Worm (Caenorhabditis elegans) whole organism, dauer: ENCODE measurements around the gene dhcr-24.

ENCODE experiments used
- unc-62 ChIP-seq: sonication (generic microtip); optimal IDR thresholded peaks from 2 replicates; lab custom pipeline; 2017; ENCODE audit warnings: missing biosample characterization, missing genetic modification reagents, missing genetic modification characterization

dhcr-24 gene

ce11 chrX:2544645-2545044, 19.3 kb downstream of the dhcr-24 start:
- TF ChIP-seq unc-62 = no peak

DNA sequence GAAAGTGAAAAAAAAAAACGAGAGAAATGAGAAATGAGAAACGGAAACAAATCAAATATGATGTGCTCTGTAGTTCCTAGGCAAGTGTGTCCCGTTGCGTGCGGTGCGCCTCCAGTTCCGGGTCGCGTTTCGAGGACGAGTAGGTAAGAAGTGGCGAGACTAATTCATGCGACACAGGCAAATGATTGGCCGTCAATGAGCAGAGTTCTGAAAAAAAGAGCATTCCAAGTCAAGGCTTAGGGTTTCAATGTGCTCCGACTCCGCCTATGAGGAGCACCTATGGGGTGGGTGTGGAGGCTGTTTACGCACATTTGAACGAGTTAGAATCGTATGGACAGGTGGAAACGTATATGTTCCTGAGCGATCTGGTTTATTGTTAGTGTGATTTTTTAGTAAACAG, 20.6 kb downstream of the dhcr-24 start:
- no peak for TF ChIP-seq unc-62

- no peak for TF ChIP-seq unc-62
Observed at ce11 chrX:2541003-2541521, 22.9 kb downstream of the dhcr-24 start, which contains the start of gene F52H2.3. TSS of gene F52H2.3 (minus strand) at chrX:2541053.

ce11 chrX:2538713-2539112, 25.2 kb downstream of the dhcr-24 start:
- TF ChIP-seq unc-62 = no peak

DNA sequence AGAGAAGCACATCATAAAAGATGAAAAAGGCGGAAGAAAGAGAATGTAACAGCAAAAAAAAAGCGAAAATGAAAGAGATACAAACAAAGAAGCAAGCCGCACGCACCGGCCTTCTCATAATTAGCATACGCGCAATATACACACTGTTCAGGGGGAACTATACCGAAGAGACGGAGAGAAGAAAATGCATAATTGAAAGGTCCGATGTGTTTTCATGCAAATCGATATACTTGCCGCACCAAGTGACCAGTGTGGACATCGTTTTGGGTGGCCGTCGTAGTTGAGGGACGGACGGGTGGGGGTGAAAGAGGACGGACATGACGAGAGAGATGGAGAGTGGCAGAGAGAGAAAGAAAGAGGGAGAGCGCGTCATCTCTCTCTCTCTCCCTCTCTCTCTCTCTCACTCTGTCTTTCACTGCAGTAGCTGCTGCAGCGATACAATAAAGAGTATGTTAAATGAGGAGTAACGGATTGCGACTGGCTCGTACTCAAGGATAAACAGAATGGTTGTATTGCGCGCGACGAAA, 27.6 kb downstream of the dhcr-24 start:
- no peak for TF ChIP-seq unc-62

- no peak for TF ChIP-seq unc-62
Observed at ce11 chrX:2532357-2532756, 31.6 kb downstream of the dhcr-24 start, which contains the start of gene tbc-12. TSS of gene tbc-12 (minus strand) at chrX:2532457.

DNA sequence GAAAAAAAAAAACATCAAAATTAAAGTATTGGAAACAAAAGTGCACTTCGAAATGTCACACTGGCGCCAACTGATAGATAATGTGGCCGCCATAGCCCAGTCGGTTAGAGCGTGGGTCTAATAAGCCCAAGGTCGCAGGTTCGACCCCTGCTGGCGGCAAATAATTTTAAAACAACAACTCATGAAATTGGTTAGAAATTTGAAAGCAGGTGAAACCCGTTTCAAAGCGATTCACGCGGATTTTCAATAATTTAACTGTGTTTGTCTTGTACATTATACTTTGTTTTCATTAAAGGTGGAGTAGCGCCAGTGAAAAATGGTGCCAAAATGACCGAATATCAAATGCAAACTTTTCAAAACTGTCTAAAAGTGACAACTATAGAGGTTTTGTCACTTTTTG, 32.7 kb downstream of the dhcr-24 start:
- no peak for TF ChIP-seq unc-62

ce11 chrX:2527877-2528276, 36.1 kb downstream of the dhcr-24 start:
- no peak for TF ChIP-seq unc-62

DNA sequence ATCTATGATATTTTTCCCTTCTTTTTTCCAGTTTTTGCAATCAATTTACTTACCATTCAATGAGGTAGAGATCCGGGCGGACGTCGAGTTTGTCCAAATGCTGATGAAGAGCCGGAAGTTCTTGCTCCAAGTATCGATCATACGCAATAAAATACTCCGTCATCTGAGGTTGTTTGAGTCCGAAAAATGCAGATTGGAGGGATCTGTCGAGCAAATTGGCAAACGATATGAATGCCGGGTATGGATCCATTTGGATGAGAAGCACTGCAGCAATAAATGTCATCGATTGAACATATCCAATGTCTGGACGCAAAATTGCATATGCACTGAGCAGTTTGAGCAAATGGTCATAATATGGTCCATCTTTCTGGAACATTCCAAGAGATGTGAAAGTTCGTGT, 36.8 kb downstream of the dhcr-24 start:
- no peak for TF ChIP-seq unc-62

DNA sequence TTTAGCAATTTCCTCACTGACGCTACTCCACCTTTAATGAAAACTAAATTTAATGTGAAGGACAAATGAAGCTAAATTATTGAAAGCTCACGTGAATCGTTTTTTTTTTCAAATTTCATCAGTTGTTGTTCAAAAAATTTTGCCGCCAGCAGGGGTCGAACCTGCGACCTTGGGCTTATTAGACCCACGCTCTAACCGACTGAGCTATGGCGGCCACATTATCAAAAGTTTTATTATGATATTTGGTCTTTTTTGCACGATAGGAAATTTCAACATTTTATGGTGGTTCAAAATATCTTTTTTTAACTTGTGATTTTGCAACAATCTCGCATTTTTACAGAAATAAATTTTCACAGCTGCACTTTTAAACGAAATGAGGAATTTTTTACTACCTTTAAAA, 37.9 kb downstream of the dhcr-24 start:
- TF ChIP-seq unc-62 = no peak

DNA sequence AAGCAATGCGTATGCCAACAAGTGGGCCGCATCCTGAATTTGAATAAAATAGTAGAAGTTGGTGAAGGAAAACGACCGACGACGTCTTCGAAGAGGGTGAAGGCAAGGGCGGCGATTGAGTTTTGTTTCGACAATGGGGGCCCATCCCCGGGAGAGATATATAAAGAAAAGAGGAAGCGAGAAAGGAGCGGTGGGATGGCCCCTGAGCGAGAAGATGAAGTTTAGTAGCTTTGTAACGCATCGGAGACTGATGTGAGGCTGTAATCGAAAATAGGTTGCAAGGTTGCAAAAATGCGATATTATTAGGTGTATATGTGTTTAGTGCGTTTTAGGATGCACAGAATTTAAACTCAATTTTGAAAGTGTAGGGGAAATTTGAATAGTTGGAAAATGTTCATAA, 41.3 kb downstream of the dhcr-24 start:
- no peak for TF ChIP-seq unc-62

DNA sequence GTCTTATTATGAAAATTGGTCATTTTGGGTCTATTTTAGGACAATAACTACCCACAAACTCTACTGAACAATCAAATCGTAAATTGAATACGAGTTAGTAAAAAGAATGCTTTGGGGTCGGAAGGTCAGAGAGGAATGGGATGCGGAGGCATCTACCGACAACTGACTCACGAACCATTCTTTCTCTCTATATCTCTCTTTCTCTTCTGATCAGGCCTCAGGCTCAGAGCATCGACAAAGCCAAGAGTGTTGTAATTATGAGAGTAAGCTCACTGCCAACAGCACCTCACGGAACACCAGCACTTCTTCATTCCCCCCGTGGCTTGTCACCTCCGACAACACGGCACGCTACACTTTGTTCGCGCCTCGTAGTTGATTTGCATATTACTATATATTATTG, 43.5 kb downstream of the dhcr-24 start:
- TF ChIP-seq unc-62 = no peak

DNA sequence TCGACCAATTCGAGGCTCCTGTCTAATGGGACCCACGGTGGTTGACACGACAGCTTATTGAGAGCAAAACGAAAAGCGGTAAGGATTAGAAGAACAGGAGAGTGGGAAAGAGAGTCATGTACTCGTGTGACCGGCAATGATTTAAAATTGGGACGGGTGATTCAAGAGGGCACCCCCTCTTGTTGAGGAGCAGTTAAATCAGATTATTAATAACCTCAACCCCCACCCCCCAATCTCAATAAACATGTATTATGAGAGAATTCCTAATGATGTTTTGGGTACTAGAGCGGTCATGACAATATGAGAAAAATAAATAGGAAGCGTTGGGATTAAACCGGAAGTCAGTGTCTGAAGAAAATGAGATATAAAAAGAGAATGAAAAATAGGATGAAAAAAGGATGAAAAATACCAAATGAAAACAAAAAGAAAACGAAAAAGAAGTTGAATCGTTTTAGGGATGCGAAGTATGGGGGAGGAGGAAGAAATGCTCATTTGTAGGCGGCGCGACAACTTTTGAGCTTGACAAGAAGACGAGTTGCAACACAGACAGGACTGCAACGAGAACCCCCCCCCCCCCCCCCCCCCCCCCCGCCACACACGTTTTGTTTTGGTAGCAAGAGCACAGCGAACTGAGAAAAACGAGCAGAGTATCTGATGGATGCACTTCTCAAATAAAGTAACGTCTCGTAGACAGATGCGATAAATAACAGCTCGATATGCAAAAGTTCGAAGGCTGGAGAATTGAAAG, 46.8 kb downstream of the dhcr-24 start:
- no peak for TF ChIP-seq unc-62

DNA sequence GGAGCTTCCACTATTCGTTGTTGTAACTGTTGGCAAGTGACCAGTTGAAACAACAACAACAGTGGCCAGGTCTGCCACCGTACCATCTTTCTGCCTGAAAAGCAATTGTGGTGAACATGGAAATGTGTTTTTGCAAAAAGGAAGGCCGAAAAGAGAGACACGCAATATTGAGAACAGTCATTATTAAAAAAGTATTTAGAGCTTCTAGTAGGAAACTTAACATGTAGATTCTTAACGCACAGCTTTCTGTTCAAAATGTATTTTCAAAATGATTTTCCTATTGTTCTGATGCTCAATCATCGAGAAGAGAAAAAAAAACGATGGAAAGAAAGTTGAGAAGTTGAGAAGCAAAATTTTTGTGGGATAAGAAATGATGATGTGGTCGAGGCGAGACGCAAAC, 48.7 kb downstream of the dhcr-24 start, which contains the start of gene syg-1:
Gene syg-1 (minus strand): TSS at position 101 of the 400 bp plus-strand sequence.
- no peak for TF ChIP-seq unc-62

DNA sequence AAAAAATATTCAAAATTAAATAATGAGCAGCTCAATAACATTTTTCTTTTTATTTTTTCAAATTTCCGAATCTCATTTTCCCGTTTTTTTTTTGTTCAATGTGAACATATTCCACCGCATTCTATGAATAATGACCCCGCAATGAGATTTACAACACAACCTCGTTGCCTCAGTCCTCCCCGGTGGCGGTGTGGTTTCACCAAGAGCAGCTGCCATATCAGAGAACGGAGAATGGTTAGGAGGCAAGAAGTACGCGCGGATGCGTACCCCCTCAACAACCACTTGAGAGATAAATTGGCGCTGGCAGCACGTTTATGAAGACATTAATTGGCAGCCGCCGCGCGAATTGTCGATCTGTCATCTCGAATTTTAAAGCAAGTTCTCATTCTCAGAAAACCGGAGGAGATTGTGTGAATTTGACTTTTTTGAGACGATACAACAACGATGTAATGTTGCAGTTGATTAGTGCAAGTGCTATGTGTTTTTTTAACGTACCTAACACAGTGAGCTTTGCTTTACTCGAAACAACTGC, 50.2 kb downstream of the dhcr-24 start:
- TF ChIP-seq unc-62 = no peak
